Fruit fly (Drosophila melanogaster) whole organism, embryonic: ENCODE data around the gene MFS9.
A peak's percentile ranks its signal among the peaks of the same experiment; 100 is the strongest.

Experiments
- Ada2b ChIP-seq: fragments of 200-800 bp; sonication (Bioruptor generic); IDR thresholded peaks from 2 replicates; pipeline ENCODE4 v1.3.6; 2022; ENCODE audit warnings: missing biosample characterization, missing genetic modification characterization
- Aef1 ChIP-seq: fragments of 200-800 bp; sonication (Bioruptor generic); IDR thresholded peaks from 3 replicates; pipeline ENCODE4 v1.3.6; 2022; ENCODE audit warnings: missing biosample characterization, missing genetic modification characterization
- CG11695 ChIP-seq: fragments of 200-800 bp; sonication (Bioruptor generic); IDR thresholded peaks from 3 replicates; pipeline ENCODE4 v1.3.6; 2022; ENCODE audit warnings: missing biosample characterization, missing genetic modification characterization
- CG12299 ChIP-seq: fragments of 200-800 bp; sonication (Bioruptor generic); optimal IDR thresholded peaks from 2 replicates; lab custom pipeline; 2018; ENCODE audit warnings: missing biosample characterization, mild to moderate bottlenecking, missing genetic modification characterization
- CG13424 ChIP-seq: fragments of 200-800 bp; sonication (Bioruptor generic); optimal IDR thresholded peaks from 2 replicates; lab custom pipeline; 2019; ENCODE audit warnings: missing biosample characterization, mild to moderate bottlenecking, missing genetic modification characterization, moderate library complexity
- CG13894 ChIP-seq: fragments of 200-800 bp; sonication (Bioruptor generic); optimal IDR thresholded peaks from 3 replicates; lab custom pipeline; 2018; ENCODE audit warnings: missing biosample characterization, mild to moderate bottlenecking, missing genetic modification characterization, moderate library complexity
- CG15479 ChIP-seq: fragments of 200-800 bp; sonication (Bioruptor generic); optimal IDR thresholded peaks from 3 replicates; lab custom pipeline; 2019; ENCODE audit warnings: missing biosample characterization, mild to moderate bottlenecking, missing genetic modification characterization, moderate library complexity
- CG1647 ChIP-seq: fragments of 200-800 bp; sonication (Bioruptor generic); optimal IDR thresholded peaks from 3 replicates; lab custom pipeline; 2016; ENCODE audit warnings: missing biosample characterization, missing genetic modification characterization
- CG16815 ChIP-seq: fragments of 200-800 bp; sonication (Bioruptor generic); optimal IDR thresholded peaks from 3 replicates; lab custom pipeline; 2017; ENCODE audit warnings: missing biosample characterization, mild to moderate bottlenecking, missing genetic modification characterization
- CG18262 ChIP-seq: fragments of 200-800 bp; optimal IDR thresholded peaks from 3 replicates; lab custom pipeline; 2019; ENCODE audit warnings: missing biosample characterization, mild to moderate bottlenecking, missing genetic modification characterization, moderate library complexity
- CG18764 ChIP-seq: fragments of 200-800 bp; sonication (Bioruptor generic); optimal IDR thresholded peaks from 3 replicates; lab custom pipeline; 2016; ENCODE audit warnings: missing biosample characterization, missing genetic modification characterization
- CG2116 ChIP-seq: fragments of 200-800 bp; sonication (Bioruptor generic); optimal IDR thresholded peaks from 3 replicates; lab custom pipeline; 2018; ENCODE audit warnings: missing biosample characterization, mild to moderate bottlenecking, missing genetic modification characterization
- CG2199 ChIP-seq: fragments of 200-800 bp; sonication (Bioruptor generic); IDR thresholded peaks from 3 replicates; pipeline ENCODE4 v1.3.6; 2022; ENCODE audit warnings: missing biosample characterization, missing genetic modification characterization
- CG2889 ChIP-seq: fragments of 200-800 bp; sonication (Bioruptor generic); IDR thresholded peaks from 3 replicates; pipeline ENCODE4 v1.3.6; 2022; ENCODE audit warnings: missing biosample characterization, missing genetic modification characterization
- CG3065 ChIP-seq: fragments of 200-800 bp; sonication (Bioruptor generic); optimal IDR thresholded peaks from 2 replicates; lab custom pipeline; 2016; ENCODE audit warnings: missing biosample characterization, missing genetic modification characterization
- CG3838 ChIP-seq: fragments of 200-800 bp; sonication (Bioruptor generic); optimal IDR thresholded peaks from 3 replicates; lab custom pipeline; 2016; ENCODE audit warnings: missing biosample characterization, missing genetic modification characterization
- CG3995 ChIP-seq: fragments of 200-800 bp; sonication (Bioruptor generic); optimal IDR thresholded peaks from 3 replicates; lab custom pipeline; 2016; ENCODE audit warnings: missing biosample characterization, missing genetic modification characterization
- CG4617 ChIP-seq: fragments of 200-800 bp; sonication (Bioruptor generic); optimal IDR thresholded peaks from 3 replicates; lab custom pipeline; 2016; ENCODE audit warnings: missing biosample characterization, missing genetic modification characterization, borderline replicate concordance
- CG5180 ChIP-seq: fragments of 200-800 bp; sonication (Bioruptor generic); optimal IDR thresholded peaks from 3 replicates; lab custom pipeline; 2017; ENCODE audit warnings: missing biosample characterization, missing genetic modification characterization, mild to moderate bottlenecking, moderate library complexity, missing genetic modification reagents
- CG7271 ChIP-seq: fragments of 200-800 bp; sonication (Bioruptor generic); optimal IDR thresholded peaks from 2 replicates; lab custom pipeline; 2018; ENCODE audit warnings: missing biosample characterization, mild to moderate bottlenecking, missing genetic modification characterization, moderate library complexity
- CG7372 ChIP-seq: fragments of 200-800 bp; sonication (Bioruptor generic); IDR thresholded peaks from 2 replicates; pipeline ENCODE4 v1.3.6; 2022; ENCODE audit warnings: missing biosample characterization, missing genetic modification characterization
- CG9437 ChIP-seq: fragments of 200-800 bp; sonication (Bioruptor generic); optimal IDR thresholded peaks from 2 replicates; lab custom pipeline; 2018; ENCODE audit warnings: missing biosample characterization, mild to moderate bottlenecking, missing genetic modification characterization
- CG9609 ChIP-seq: fragments of 200-800 bp; sonication (Bioruptor generic); optimal IDR thresholded peaks from 3 replicates; lab custom pipeline; 2016; ENCODE audit warnings: missing biosample characterization, missing genetic modification characterization
- CkIIα-i1 ChIP-seq: fragments of 200-800 bp; sonication (Bioruptor generic); IDR thresholded peaks from 2 replicates; pipeline ENCODE4 v1.3.6; 2022; ENCODE audit warnings: missing biosample characterization, missing genetic modification characterization
- CrebB ChIP-seq: fragments of 200-800 bp; sonication (Bioruptor generic); optimal IDR thresholded peaks from 3 replicates; lab custom pipeline; 2018; ENCODE audit warnings: missing biosample characterization, mild to moderate bottlenecking, missing genetic modification characterization
- Dref ChIP-seq: fragments of 200-800 bp; sonication (Bioruptor generic); IDR thresholded peaks from 2 replicates; pipeline ENCODE4 v1.3.6; 2022; ENCODE audit warnings: missing biosample characterization, missing genetic modification characterization
- Drgx ChIP-seq: fragments of 200-800 bp; sonication (Bioruptor generic); IDR thresholded peaks from 2 replicates; pipeline ENCODE4 v1.3.6; 2022; ENCODE audit warnings: missing biosample characterization, missing genetic modification characterization
- ERR ChIP-seq: fragments of 200-800 bp; sonication (Bioruptor generic); optimal IDR thresholded peaks from 2 replicates; lab custom pipeline; 2016; ENCODE audit warnings: missing biosample characterization, missing genetic modification characterization
- HmgD ChIP-seq: fragments of 200-800 bp; sonication (Bioruptor generic); optimal IDR thresholded peaks from 3 replicates; lab custom pipeline; 2016; ENCODE audit warnings: missing biosample characterization, missing genetic modification characterization
- Hr3 ChIP-seq: fragments of 200-800 bp; sonication (Bioruptor generic); optimal IDR thresholded peaks from 3 replicates; lab custom pipeline; 2016; ENCODE audit warnings: missing biosample characterization, missing genetic modification characterization
- Med ChIP-seq: fragments of 200-800 bp; sonication (Bioruptor generic); peaks from one replicate; lab custom pipeline; 2016; ENCODE audit warnings: missing biosample characterization, missing genetic modification characterization, mild to moderate bottlenecking, inconsistent platforms, moderate library complexity
- Stat92E ChIP-seq, 3 experiments: fragments of >200 bp in 2 of 3; fragments of 200-800 bp in 1 of 3; sonication (Bioruptor generic) in 1 of 3; optimal IDR thresholded peaks; 2 replicates each; lab custom pipeline; 2017 to 2019; ENCODE audit warnings: missing biosample characterization in 3 of 3, missing genetic modification characterization in 3 of 3, mild to moderate bottlenecking in 1 of 3, moderate library complexity in 1 of 3
- ash1 ChIP-seq: fragments of 200-800 bp; sonication (Bioruptor generic); optimal IDR thresholded peaks from 2 replicates; lab custom pipeline; 2018; ENCODE audit warnings: missing biosample characterization, mild to moderate bottlenecking, missing genetic modification characterization
- az2 ChIP-seq: fragments of 200-800 bp; sonication (Bioruptor generic); optimal IDR thresholded peaks from 3 replicates; lab custom pipeline; 2016; ENCODE audit warnings: missing biosample characterization, missing genetic modification characterization
- crp ChIP-seq, 2 experiments: fragments of 200-800 bp; sonication (Bioruptor generic); optimal IDR thresholded peaks; 2 replicates in 1 of 2; 3 replicates in 1 of 2; lab custom pipeline; 2017; ENCODE audit warnings: missing biosample characterization in 2 of 2, missing genetic modification characterization in 2 of 2, mild to moderate bottlenecking in 1 of 2, moderate library complexity in 1 of 2
- cwo ChIP-seq: fragments of 200-800 bp; sonication (Bioruptor generic); optimal IDR thresholded peaks from 3 replicates; lab custom pipeline; 2017; ENCODE audit warnings: missing biosample characterization, missing genetic modification characterization, mild to moderate bottlenecking, moderate library complexity, missing genetic modification reagents
- gem ChIP-seq: fragments of 200-800 bp; sonication (Bioruptor generic); optimal IDR thresholded peaks from 2 replicates; lab custom pipeline; 2019; ENCODE audit warnings: missing biosample characterization, mild to moderate bottlenecking, missing genetic modification characterization, moderate library complexity
- gro ChIP-seq: fragments of 200-800 bp; sonication (Bioruptor generic); optimal IDR thresholded peaks from 2 replicates; lab custom pipeline; 2016; ENCODE audit warnings: missing biosample characterization, missing genetic modification characterization
- gt ChIP-seq: fragments of 200-800 bp; sonication (Bioruptor generic); IDR thresholded peaks from 2 replicates; pipeline ENCODE4 v1.3.6; 2022; ENCODE audit warnings: missing biosample characterization, missing genetic modification characterization
- hbn ChIP-seq: fragments of 200-800 bp; sonication (Bioruptor generic); IDR thresholded peaks from 2 replicates; pipeline ENCODE4 v1.3.6; 2022; ENCODE audit warnings: missing biosample characterization, missing genetic modification characterization; ENCODE audit not compliant: partially characterized antibody
- kah ChIP-seq: fragments of 200-800 bp; sonication (Bioruptor generic); optimal IDR thresholded peaks from 2 replicates; lab custom pipeline; 2018; ENCODE audit warnings: missing biosample characterization, mild to moderate bottlenecking, missing genetic modification characterization
- klu ChIP-seq: fragments of 200-800 bp; sonication (Bioruptor generic); IDR thresholded peaks from 2 replicates; pipeline ENCODE4 v1.3.6; 2022; ENCODE audit warnings: missing biosample characterization, missing genetic modification characterization
- nom ChIP-seq: fragments of 200-800 bp; sonication (Bioruptor generic); optimal IDR thresholded peaks from 2 replicates; lab custom pipeline; 2017; ENCODE audit warnings: missing biosample characterization, missing genetic modification characterization, mild to moderate bottlenecking, moderate library complexity, missing genetic modification reagents
- org-1 ChIP-seq: fragments of 200-800 bp; sonication (Bioruptor generic); optimal IDR thresholded peaks from 2 replicates; lab custom pipeline; 2017; ENCODE audit warnings: missing biosample characterization, missing genetic modification characterization
- pzg ChIP-seq: fragments of 200-800 bp; sonication (Bioruptor generic); optimal IDR thresholded peaks from 3 replicates; lab custom pipeline; 2018; ENCODE audit warnings: missing biosample characterization, mild to moderate bottlenecking, missing genetic modification characterization, moderate library complexity
- schlank ChIP-seq: fragments of 200-800 bp; sonication (Bioruptor generic); optimal IDR thresholded peaks from 2 replicates; lab custom pipeline; 2018; ENCODE audit warnings: missing biosample characterization, mild to moderate bottlenecking, missing genetic modification characterization
- sqz ChIP-seq: fragments of 200-800 bp; sonication (Bioruptor generic); optimal IDR thresholded peaks from 3 replicates; lab custom pipeline; 2018; ENCODE audit warnings: missing biosample characterization, mild to moderate bottlenecking, missing genetic modification characterization
- sug ChIP-seq: fragments of 200-800 bp; optimal IDR thresholded peaks from 2 replicates; lab custom pipeline; 2019; ENCODE audit warnings: missing biosample characterization, mild to moderate bottlenecking, missing genetic modification characterization, moderate library complexity
- trh ChIP-seq: fragments of 200-800 bp; sonication (Bioruptor generic); optimal IDR thresholded peaks from 2 replicates; lab custom pipeline; 2016; ENCODE audit warnings: missing biosample characterization, missing genetic modification characterization

Gene MFS9

DNA sequence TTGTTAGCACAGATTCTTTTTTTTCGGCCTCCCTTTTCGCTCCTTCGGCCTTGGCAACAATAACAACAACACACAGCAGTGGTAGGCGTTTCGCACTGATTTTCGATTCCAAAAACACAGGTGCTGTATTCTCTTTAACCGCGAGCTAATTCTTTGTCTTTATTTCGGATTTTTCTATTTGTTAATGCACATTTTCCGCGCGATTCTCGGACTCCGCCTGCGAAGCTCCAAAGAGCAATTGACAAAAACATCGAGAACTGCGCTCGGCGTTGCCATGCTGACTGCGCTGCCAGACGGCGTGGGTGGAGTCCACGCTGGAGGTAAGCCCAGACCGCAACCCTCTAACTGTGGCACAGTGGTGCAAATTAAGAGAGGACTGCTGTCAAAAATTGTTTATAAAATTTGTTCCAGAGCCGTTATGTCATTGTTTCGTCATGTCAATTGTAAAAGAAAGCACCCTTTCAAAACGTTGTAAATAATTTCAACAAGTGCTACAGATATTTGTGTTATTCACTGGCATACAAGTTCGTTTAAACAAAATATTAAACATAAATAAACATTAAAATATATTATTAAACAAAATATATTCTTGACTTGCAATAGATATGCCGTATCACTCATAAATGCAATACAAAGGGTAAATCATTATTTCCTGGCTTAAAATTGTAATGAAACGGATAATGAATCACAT lies 45.3 kb upstream of the MFS9 start, which contains the start of the genes DPCoAC and CG5180 (continued):
- TF ChIP-seq CG1647 (GFP tag; lab: Kevin White, UChicago) = peak; percentile 75
- no peak for TF ChIP-seq CkIIα-i1
- TF ChIP-seq CG3065 (GFP tag; lab: Kevin White, UChicago) = peak; percentile 35
- TF ChIP-seq CG3995 (GFP tag; lab: Kevin White, UChicago) = peak; percentile 0
- peak; percentile 52 for TF ChIP-seq CG18764 (GFP tag; lab: Kevin White, UChicago)
- TF ChIP-seq CG2116 (GFP tag; lab: Kevin White, UChicago) = peak; percentile 54
- TF ChIP-seq CG4617 (GFP tag; lab: Kevin White, UChicago) = peak; percentile 58
- peak; percentile 51 for TF ChIP-seq CG5180 (GFP tag; lab: Kevin White, UChicago)
- TF ChIP-seq Dref (GFP tag; lab: Robert Waterston, UW) = peak; percentile 60
- TF ChIP-seq CrebB (tag; lab: Kevin White, UChicago) = peak; percentile 58
- TF ChIP-seq trh (GFP tag; lab: Kevin White, UChicago) = no peak
- peak; percentile 56 for TF ChIP-seq gem
- TF ChIP-seq pzg = peak; percentile 94
- peak; percentile 61 for TF ChIP-seq CG13424
- TF ChIP-seq CG2199 (GFP tag; lab: Robert Waterston, UW) = peak; percentile 86
- TF ChIP-seq sug = peak; percentile 68
- 0 out of 2 replicates have a peak, but pooled peaks have one; percentile 37 for TF ChIP-seq gt
- peak; percentile 48 for TF ChIP-seq nom (GFP tag; lab: Kevin White, UChicago)
- peak; percentile 46 for TF ChIP-seq CG3838 (GFP tag; lab: Kevin White, UChicago)
- TF ChIP-seq crp (GFP tag; optimal IDR thresholded peaks at IDR 0.05; lab: Kevin White, UChicago) = peak in 1 of 2 experiments; percentile 36
- TF ChIP-seq Drgx (GFP tag; lab: Robert Waterston, UW) = peak; percentile 44
- peak; percentile 92 for TF ChIP-seq HmgD (GFP tag; lab: Kevin White, UChicago)
- peak; percentile 41 for TF ChIP-seq CG16815
- peak; percentile 59 for TF ChIP-seq CG9437
- TF ChIP-seq CG18262 (tag; lab: Kevin White, UChicago) = peak; percentile 59
- peak; percentile 78 for TF ChIP-seq Aef1
- peak; percentile 13 for TF ChIP-seq cwo
- TF ChIP-seq schlank = peak; percentile 1
- no peak for TF ChIP-seq CG15479 (GFP tag; lab: Kevin White, UChicago)
- TF ChIP-seq ash1 = peak; percentile 71
- peak; percentile 71 for TF ChIP-seq CG2889 (GFP tag; lab: Robert Waterston, UW)
- TF ChIP-seq Med (GFP tag; lab: Kevin White, UChicago) = peak; percentile 95
- TF ChIP-seq CG9609 (GFP tag; lab: Kevin White, UChicago) = peak; percentile 74
- peak in 1 of 3 experiments; percentile 83 for TF ChIP-seq Stat92E (GFP tag; optimal IDR thresholded peaks at IDR 0.05; lab: Kevin White, UChicago)
- peak; percentile 49 for TF ChIP-seq hbn (GFP tag; lab: Robert Waterston, UW)
- TF ChIP-seq gro = peak; percentile 77
- peak; percentile 60 for TF ChIP-seq CG12299 (tag; lab: Kevin White, UChicago)
- peak; percentile 68; the same call in 1 of the 2 replicates for TF ChIP-seq CG7372 (GFP tag; lab: Robert Waterston, UW)
- no peak for TF ChIP-seq CG7271 (tag; lab: Kevin White, UChicago)
- TF ChIP-seq ERR (GFP tag; lab: Kevin White, UChicago) = peak; percentile 52
- no peak for TF ChIP-seq org-1
- TF ChIP-seq klu (GFP tag; lab: Robert Waterston, UW) = peak; percentile 87
- peak; percentile 41 for TF ChIP-seq az2 (GFP tag; lab: Kevin White, UChicago)
- TF ChIP-seq Ada2b (GFP tag; lab: Robert Waterston, UW) = peak; percentile 71
- no peak for TF ChIP-seq kah (GFP tag; lab: Kevin White, UChicago)
- TF ChIP-seq Hr3 (GFP tag; lab: Kevin White, UChicago) = peak; percentile 61
- TF ChIP-seq sqz (GFP tag; lab: Kevin White, UChicago) = no peak
- peak; percentile 76 for TF ChIP-seq CG13894 (tag; lab: Kevin White, UChicago)
- TF ChIP-seq CG11695 (GFP tag; lab: Robert Waterston, UW) = no peak
